Fruit fly (Drosophila melanogaster) whole organism: ENCODE measurements around the gene CG42553.

Experiments used
- CG8478 ChIP-seq: fragments of >200 bp; optimal IDR thresholded peaks from 2 replicates; lab custom pipeline; 2018; ENCODE audit warnings: inconsistent platforms
- pan ChIP-seq: fragments of >200 bp; optimal IDR thresholded peaks from 2 replicates; lab custom pipeline; 2017
- psq ChIP-seq: fragments of >200 bp; optimal IDR thresholded peaks from 2 replicates; lab custom pipeline; 2017

DNA sequence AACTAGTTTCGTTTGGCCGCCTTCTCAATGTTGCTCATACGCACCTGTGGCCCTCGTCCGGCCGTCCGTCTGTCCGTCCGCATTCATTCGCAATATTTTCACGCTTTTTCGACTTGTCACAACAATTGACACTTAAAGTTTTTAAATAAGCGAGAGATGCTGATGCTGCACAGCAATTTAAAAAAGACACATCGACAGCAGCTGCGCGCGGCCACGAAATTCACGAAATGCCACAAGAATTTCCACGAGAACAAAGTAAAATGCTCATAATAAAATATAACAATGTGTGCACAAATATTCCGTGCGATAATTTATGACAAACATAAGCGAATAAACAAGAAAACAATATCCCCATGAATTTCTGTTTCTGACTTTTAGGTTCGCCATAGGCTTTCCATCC is 47.1 kb upstream of the CG42553 start:
- TF ChIP-seq psq (lab: Kevin White, UChicago): no peak
- no peak for TF ChIP-seq pan (lab: Kevin White, UChicago)
- TF ChIP-seq CG8478 (lab: Kevin White, UChicago): no peak
